Worm (Caenorhabditis elegans) whole organism, midembryonic: ENCODE measurements around the gene ethe-1.

Experiments
- cog-1 ChIP-seq: sonication (generic microtip); optimal IDR thresholded peaks from 2 replicates; lab custom pipeline; 2016; ENCODE audit warnings: missing genetic modification characterization, missing compliant biosample characterization
- flt-1 ChIP-seq: fragments of 200-800 bp; sonication (Bioruptor generic); IDR thresholded peaks from 2 replicates; pipeline ENCODE4 v1.3.6; 2022; ENCODE audit warnings: missing genetic modification characterization, missing compliant biosample characterization
- klf-2 ChIP-seq: fragments of 200-800 bp; sonication (Bioruptor generic); conservative IDR thresholded peaks from 2 replicates; pipeline ENCODE4 v1.3.6; 2022; ENCODE audit warnings: missing genetic modification reagents, missing genetic modification characterization, missing compliant biosample characterization
- med-1 ChIP-seq: sonication (generic microtip); optimal IDR thresholded peaks from 2 replicates; lab custom pipeline; 2017; ENCODE audit warnings: missing genetic modification characterization, mild to moderate bottlenecking, missing compliant biosample characterization, antibody characterized with exemption, missing genetic modification reagents; ENCODE audit not compliant: insufficient read depth
- ztf-23 ChIP-seq: fragments of 200-800 bp; sonication (Bioruptor generic); IDR thresholded peaks from 2 replicates; pipeline ENCODE4 v1.3.6; 2022; ENCODE audit warnings: missing genetic modification reagents, missing genetic modification characterization, missing compliant biosample characterization

ce11 chrIV:9514132-9514531 lies 5.6 kb upstream of the ethe-1 start:
- TF ChIP-seq cog-1 (tag; lab: Kevin White, UChicago): no peak
- no peak for TF ChIP-seq ztf-23 (GFP tag; lab: Robert Waterston, UW)
- no peak for TF ChIP-seq klf-2 (GFP tag; lab: Robert Waterston, UW)
- TF ChIP-seq flt-1 (GFP tag; lab: Robert Waterston, UW): no peak
- TF ChIP-seq med-1 (GFP tag; lab: Kevin White, UChicago): no peak
